Fruit fly (Drosophila melanogaster) whole organism, embryonic: ENCODE measurements around the gene CG13074.

Experiments used
- Ada2b ChIP-seq: fragments of 200-800 bp; sonication (Bioruptor generic); IDR thresholded peaks from 2 replicates; pipeline ENCODE4 v1.3.6; 2022; ENCODE audit warnings: missing biosample characterization, missing genetic modification characterization
- Antp ChIP-seq: fragments of 200-800 bp; sonication (Bioruptor generic); optimal IDR thresholded peaks from 3 replicates; lab custom pipeline; 2016; ENCODE audit warnings: missing biosample characterization, missing genetic modification characterization
- B-H1 ChIP-seq: fragments of 200-800 bp; sonication (Bioruptor generic); IDR thresholded peaks from 3 replicates; pipeline ENCODE4 v1.3.6; 2022; ENCODE audit warnings: missing biosample characterization, missing genetic modification characterization
- BEAF-32 ChIP-seq: fragments of 200-800 bp; sonication (Bioruptor generic); optimal IDR thresholded peaks from 3 replicates; lab custom pipeline; 2017; ENCODE audit warnings: missing biosample characterization, missing genetic modification characterization, mild to moderate bottlenecking, moderate library complexity, missing genetic modification reagents
- CG10543 ChIP-seq: fragments of 200-800 bp; sonication (Bioruptor generic); optimal IDR thresholded peaks from 3 replicates; lab custom pipeline; 2017; ENCODE audit warnings: missing biosample characterization, mild to moderate bottlenecking, missing genetic modification characterization, moderate library complexity
- CG11560 ChIP-seq: fragments of 200-800 bp; sonication (Bioruptor generic); IDR thresholded peaks from 3 replicates; pipeline ENCODE4 v1.3.6; 2022; ENCODE audit warnings: missing biosample characterization, missing genetic modification characterization
- CG12659 ChIP-seq: fragments of 200-800 bp; sonication (Bioruptor generic); optimal IDR thresholded peaks from 3 replicates; lab custom pipeline; 2017; ENCODE audit warnings: mild to moderate bottlenecking, missing biosample characterization, missing genetic modification reagents, missing genetic modification characterization
- CG12942 ChIP-seq: fragments of 200-800 bp; sonication (Bioruptor generic); optimal IDR thresholded peaks from 3 replicates; lab custom pipeline; 2016; ENCODE audit warnings: missing biosample characterization, missing genetic modification characterization
- CG13424 ChIP-seq: fragments of 200-800 bp; sonication (Bioruptor generic); optimal IDR thresholded peaks from 2 replicates; lab custom pipeline; 2019; ENCODE audit warnings: missing biosample characterization, mild to moderate bottlenecking, missing genetic modification characterization, moderate library complexity
- CG15011 ChIP-seq: fragments of 200-800 bp; sonication (Bioruptor generic); optimal IDR thresholded peaks from 3 replicates; lab custom pipeline; 2018; ENCODE audit warnings: missing biosample characterization, mild to moderate bottlenecking, missing genetic modification characterization
- CG17802 ChIP-seq: fragments of 200-800 bp; sonication (Bioruptor generic); optimal IDR thresholded peaks from 2 replicates; lab custom pipeline; 2018; ENCODE audit warnings: missing biosample characterization, mild to moderate bottlenecking, missing genetic modification characterization, moderate library complexity
- CG2120 ChIP-seq: fragments of 200-800 bp; sonication (Bioruptor generic); optimal IDR thresholded peaks from 3 replicates; lab custom pipeline; 2016; ENCODE audit warnings: missing biosample characterization, missing genetic modification characterization
- CG2199 ChIP-seq: fragments of 200-800 bp; sonication (Bioruptor generic); IDR thresholded peaks from 3 replicates; pipeline ENCODE4 v1.3.6; 2022; ENCODE audit warnings: missing biosample characterization, missing genetic modification characterization
- CG2889 ChIP-seq: fragments of 200-800 bp; sonication (Bioruptor generic); IDR thresholded peaks from 3 replicates; pipeline ENCODE4 v1.3.6; 2022; ENCODE audit warnings: missing biosample characterization, missing genetic modification characterization
- CG3163 ChIP-seq: fragments of 200-800 bp; sonication (Bioruptor generic); optimal IDR thresholded peaks from 3 replicates; lab custom pipeline; 2016; ENCODE audit warnings: missing biosample characterization, missing genetic modification characterization
- CG3281 ChIP-seq: fragments of 200-800 bp; sonication (Bioruptor generic); optimal IDR thresholded peaks from 3 replicates; lab custom pipeline; 2017; ENCODE audit warnings: missing biosample characterization, mild to moderate bottlenecking, missing genetic modification characterization
- CG34422 ChIP-seq: fragments of 200-800 bp; sonication (Bioruptor generic); IDR thresholded peaks from 3 replicates; pipeline ENCODE4 v1.3.6; 2022; ENCODE audit warnings: missing biosample characterization, missing genetic modification characterization
- CG3995 ChIP-seq: fragments of 200-800 bp; sonication (Bioruptor generic); optimal IDR thresholded peaks from 3 replicates; lab custom pipeline; 2016; ENCODE audit warnings: missing biosample characterization, missing genetic modification characterization
- CG4854 ChIP-seq: fragments of 200-800 bp; sonication (Bioruptor generic); optimal IDR thresholded peaks from 2 replicates; lab custom pipeline; 2016; ENCODE audit warnings: missing biosample characterization, missing genetic modification characterization, inconsistent platforms
- CG9727 ChIP-seq: fragments of 200-800 bp; sonication (Bioruptor generic); optimal IDR thresholded peaks from 3 replicates; lab custom pipeline; 2017; ENCODE audit warnings: missing biosample characterization, mild to moderate bottlenecking, missing genetic modification characterization
- CG9797 ChIP-seq: fragments of 200-800 bp; sonication (Bioruptor generic); optimal IDR thresholded peaks from 3 replicates; lab custom pipeline; 2018; ENCODE audit warnings: missing biosample characterization, mild to moderate bottlenecking, missing genetic modification characterization
- HLHmδ ChIP-seq: fragments of 200-800 bp; sonication (Bioruptor generic); optimal IDR thresholded peaks from 2 replicates; lab custom pipeline; 2018; ENCODE audit warnings: missing biosample characterization, mild to moderate bottlenecking, missing genetic modification characterization, moderate library complexity
- Hand ChIP-seq: fragments of 200-800 bp; sonication (Bioruptor generic); optimal IDR thresholded peaks from 2 replicates; lab custom pipeline; 2017; ENCODE audit warnings: mild to moderate bottlenecking, missing biosample characterization, missing genetic modification reagents, missing genetic modification characterization
- NFAT ChIP-seq: fragments of 200-800 bp; sonication (Bioruptor generic); IDR thresholded peaks from 2 replicates; pipeline ENCODE4 v1.3.6; 2022; ENCODE audit warnings: missing biosample characterization, missing genetic modification characterization
- Nf-YC ChIP-seq: fragments of 200-800 bp; optimal IDR thresholded peaks from 3 replicates; lab custom pipeline; 2019; ENCODE audit warnings: missing biosample characterization, mild to moderate bottlenecking, missing genetic modification characterization, moderate library complexity
- Opbp ChIP-seq: fragments of 200-800 bp; sonication (Bioruptor generic); IDR thresholded peaks from 3 replicates; pipeline ENCODE4 v1.3.6; 2022; ENCODE audit warnings: missing biosample characterization, missing genetic modification characterization; ENCODE audit not compliant: partially characterized antibody
- Optix ChIP-seq: fragments of 200-800 bp; sonication (Bioruptor generic); IDR thresholded peaks from 3 replicates; pipeline ENCODE4 v1.3.6; 2022; ENCODE audit warnings: missing biosample characterization, missing genetic modification characterization
- Poxn ChIP-seq: fragments of 200-800 bp; sonication (Bioruptor generic); IDR thresholded peaks from 2 replicates; pipeline ENCODE4 v1.3.6; 2022; ENCODE audit warnings: missing biosample characterization, missing genetic modification characterization
- Xrp1 ChIP-seq: fragments of 200-800 bp; sonication (Bioruptor generic); IDR thresholded peaks from 2 replicates; pipeline ENCODE4 v1.3.6; 2022; ENCODE audit warnings: missing biosample characterization, missing genetic modification characterization
- amos ChIP-seq: fragments of 200-800 bp; sonication (Bioruptor generic); IDR thresholded peaks from 2 replicates; pipeline ENCODE4 v1.3.6; 2022; ENCODE audit warnings: missing biosample characterization, missing genetic modification characterization; ENCODE audit not compliant: partially characterized antibody
- aop ChIP-seq: fragments of 200-800 bp; sonication (Bioruptor generic); IDR thresholded peaks from 2 replicates; pipeline ENCODE4 v1.3.6; 2022; ENCODE audit warnings: missing biosample characterization, missing genetic modification characterization
- bcd ChIP-seq: fragments of 200-800 bp; sonication (Bioruptor generic); optimal IDR thresholded peaks from 2 replicates; lab custom pipeline; 2017; ENCODE audit warnings: missing biosample characterization, mild to moderate bottlenecking, missing genetic modification characterization
- cas ChIP-seq: fragments of 200-800 bp; sonication (Bioruptor generic); IDR thresholded peaks from 2 replicates; pipeline ENCODE4 v1.3.6; 2022; ENCODE audit warnings: missing biosample characterization, missing genetic modification characterization
- cato ChIP-seq: fragments of 200-800 bp; sonication (Bioruptor generic); optimal IDR thresholded peaks from 2 replicates; lab custom pipeline; 2016; ENCODE audit warnings: missing biosample characterization, missing genetic modification characterization, borderline replicate concordance
- chm ChIP-seq: fragments of 200-800 bp; sonication (Bioruptor generic); IDR thresholded peaks from 2 replicates; pipeline ENCODE4 v1.3.6; 2022; ENCODE audit warnings: missing biosample characterization, missing genetic modification characterization
- croc ChIP-seq: fragments of 200-800 bp; sonication (Bioruptor generic); conservative IDR thresholded peaks from 3 replicates; pipeline ENCODE4 v1.3.6; 2022; ENCODE audit warnings: missing biosample characterization, missing genetic modification characterization
- eyg ChIP-seq: fragments of 200-800 bp; sonication (Bioruptor generic); optimal IDR thresholded peaks from 3 replicates; lab custom pipeline; 2016; ENCODE audit warnings: missing biosample characterization, missing genetic modification characterization
- ftz-f1 ChIP-seq: fragments of 200-800 bp; sonication (Bioruptor generic); optimal IDR thresholded peaks from 2 replicates; lab custom pipeline; 2016; ENCODE audit warnings: missing biosample characterization, missing genetic modification characterization
- gsb-n ChIP-seq: fragments of 200-800 bp; sonication (Bioruptor generic); optimal IDR thresholded peaks from 3 replicates; lab custom pipeline; 2018; ENCODE audit warnings: missing biosample characterization, mild to moderate bottlenecking, missing genetic modification characterization
- her ChIP-seq: fragments of 200-800 bp; sonication (Bioruptor generic); optimal IDR thresholded peaks from 2 replicates; lab custom pipeline; 2016; ENCODE audit warnings: missing biosample characterization, missing genetic modification characterization
- pan ChIP-seq, 4 experiments: fragments of >200 bp in 3 of 4; fragments of 200-800 bp in 1 of 4; sonication (Bioruptor generic) in 1 of 4; optimal IDR thresholded peaks in 3 of 4; IDR thresholded peaks in 1 of 4; 2 replicates each; pipeline versions ENCODE4 v1.3.6 to Lab custom; 2017 to 2022; ENCODE audit warnings: missing biosample characterization in 2 of 4, missing genetic modification characterization in 2 of 4, mixed read lengths in 1 of 4
- pros ChIP-seq: fragments of 200-800 bp; sonication (Bioruptor generic); optimal IDR thresholded peaks from 3 replicates; lab custom pipeline; 2019; ENCODE audit warnings: missing biosample characterization, mild to moderate bottlenecking, missing genetic modification characterization, moderate library complexity
- ro ChIP-seq: fragments of 200-800 bp; sonication (Bioruptor generic); IDR thresholded peaks from 2 replicates; pipeline ENCODE4 v1.3.6; 2022; ENCODE audit warnings: missing biosample characterization, missing genetic modification characterization
- schlank ChIP-seq: fragments of 200-800 bp; sonication (Bioruptor generic); optimal IDR thresholded peaks from 2 replicates; lab custom pipeline; 2018; ENCODE audit warnings: missing biosample characterization, mild to moderate bottlenecking, missing genetic modification characterization
- shn ChIP-seq: fragments of 200-800 bp; sonication (Bioruptor generic); optimal IDR thresholded peaks from 3 replicates; lab custom pipeline; 2016; ENCODE audit warnings: missing biosample characterization, missing genetic modification characterization
- so ChIP-seq: fragments of 200-800 bp; sonication (Bioruptor generic); IDR thresholded peaks from 3 replicates; pipeline ENCODE4 v1.3.6; 2022; ENCODE audit warnings: missing biosample characterization, missing genetic modification characterization
- stwl ChIP-seq: fragments of 200-800 bp; sonication (Bioruptor generic); optimal IDR thresholded peaks from 3 replicates; lab custom pipeline; 2018; ENCODE audit warnings: missing biosample characterization, mild to moderate bottlenecking, missing genetic modification characterization, moderate library complexity
- sug ChIP-seq: fragments of 200-800 bp; optimal IDR thresholded peaks from 2 replicates; lab custom pipeline; 2019; ENCODE audit warnings: missing biosample characterization, mild to moderate bottlenecking, missing genetic modification characterization, moderate library complexity
- tin ChIP-seq: fragments of 200-800 bp; sonication (Bioruptor generic); optimal IDR thresholded peaks from 3 replicates; lab custom pipeline; 2016; ENCODE audit warnings: missing biosample characterization, missing genetic modification characterization
- usp ChIP-seq: fragments of >200 bp; optimal IDR thresholded peaks from 2 replicates; lab custom pipeline; 2017; ENCODE audit warnings: missing biosample characterization, missing genetic modification characterization

CG13074 gene

DNA sequence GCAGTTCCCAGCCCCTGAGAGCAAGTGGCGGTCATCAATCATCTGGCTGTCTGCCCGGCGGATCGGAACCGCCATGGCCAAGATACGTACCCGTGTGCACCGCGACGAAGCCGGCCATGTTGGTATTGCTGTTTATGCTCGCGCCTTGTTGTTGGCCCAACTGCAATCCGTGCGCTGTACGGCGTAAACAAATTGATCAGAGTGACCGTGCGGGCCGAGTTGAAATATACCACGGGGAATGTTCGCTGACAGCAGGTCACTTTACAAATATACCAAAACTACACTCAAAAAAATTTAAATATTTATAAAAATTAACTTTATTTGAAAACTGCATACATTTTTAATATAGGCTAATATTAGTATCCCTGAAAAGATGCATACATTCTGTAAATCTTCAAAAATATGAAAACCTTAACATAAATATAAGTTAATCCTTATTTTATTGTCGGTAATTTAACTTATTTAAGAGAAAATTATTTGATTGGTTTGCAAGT is 9.9 kb downstream of the CG13074 start, which contains the start of gene Tasp1 (continued):
- TF ChIP-seq sug (tag; lab: Kevin White, UChicago) (peak; percentile 47), cato (GFP tag; lab: Kevin White, UChicago) (no peak), CG9727 (peak; percentile 66), eyg (no peak), CG10543 (no peak), BEAF-32 (peak; percentile 21), CG3281 (peak; percentile 43), ftz-f1 (GFP tag; lab: Kevin White, UChicago) (no peak), Antp (GFP tag; lab: Kevin White, UChicago) (no peak), stwl (peak; percentile 47), bcd (peak; percentile 54), ro (GFP tag; lab: Robert Waterston, UW) (0 out of 2 replicates have a peak, but pooled peaks have one; percentile 32), Hand (no peak), amos (GFP tag; lab: Robert Waterston, UW) (peak; percentile 28; the same call in 1 of the 2 replicates), aop (no peak), usp (GFP tag; lab: Kevin White, UChicago) (no peak), CG3995 (no peak), cas (GFP tag; lab: Robert Waterston, UW) (peak; percentile 71; the same call in 1 of the 2 replicates), B-H1 (GFP tag; lab: Robert Waterston, UW) (peak; percentile 43; the same call in 1 of the 3 replicates), schlank (tag; lab: Kevin White, UChicago) (no peak), CG9797 (peak; percentile 82), CG3163 (GFP tag; lab: Kevin White, UChicago) (no peak), tin (peak; percentile 43), Ada2b (GFP tag; lab: Robert Waterston, UW) (peak; percentile 62), pros (GFP tag; lab: Kevin White, UChicago) (no peak), pan (optimal IDR thresholded peaks at IDR 0.05; lab: Kevin White, UChicago) (no peak), pan (GFP tag; optimal IDR thresholded peaks at IDR 0.05 in 1 of 2, IDR thresholded peaks at IDR 0.05 in 1 of 2) (peak in 1 of 2 experiments; percentile 87), chm (no peak), Opbp (GFP tag; lab: Robert Waterston, UW) (peak; percentile 56; the same call in 1 of the 3 replicates), CG4854 (GFP tag; lab: Kevin White, UChicago) (no peak), Poxn (GFP tag; lab: Robert Waterston, UW) (no peak), shn (GFP tag; lab: Kevin White, UChicago) (no peak), CG2120 (GFP tag; lab: Kevin White, UChicago) (peak; percentile 60), gsb-n (tag; lab: Kevin White, UChicago) (no peak), NFAT (GFP tag; lab: Robert Waterston, UW) (no peak; the same call in 1 of the 2 replicates), CG11560 (tag; lab: Robert Waterston, UW) (no peak; the same call in 2 of the 3 replicates), HLHmδ (peak; percentile 41), croc (GFP tag; lab: Robert Waterston, UW) (0 out of 3 replicates have a peak, but pooled peaks have one; percentile 28), her (no peak), Xrp1 (GFP tag; lab: Robert Waterston, UW) (peak; percentile 79), CG2199 (GFP tag; lab: Robert Waterston, UW) (no peak), CG17802 (no peak), Nf-YC (no peak), CG12659 (GFP tag; lab: Kevin White, UChicago) (peak; percentile 75), Optix (GFP tag; lab: Robert Waterston, UW) (no peak), CG15011 (GFP tag; lab: Kevin White, UChicago) (no peak), so (GFP tag; lab: Robert Waterston, UW) (peak; percentile 61; the same call in 1 of the 3 replicates), CG12942 (GFP tag; lab: Kevin White, UChicago) (peak; percentile 12), CG13424 (tag; lab: Kevin White, UChicago) (peak; percentile 77), CG34422 (GFP tag; lab: Robert Waterston, UW) (peak; percentile 87; the same call in 2 of the 3 replicates), CG2889 (peak; percentile 62; the same call in 1 of the 3 replicates)
